Worm (Caenorhabditis elegans) whole organism, L4 larva: ENCODE data around the gene jhdm-1.

ENCODE experiments used
- fos-1 ChIP-seq: fragments of 150-350 bp; optimal IDR thresholded peaks from 2 replicates; lab custom pipeline; 2014; ENCODE audit warnings: missing biosample characterization, missing genetic modification characterization
- nhr-48 ChIP-seq: sonication (generic microtip); optimal IDR thresholded peaks from 2 replicates; lab custom pipeline; 2016; ENCODE audit warnings: mild to moderate bottlenecking, missing genetic modification characterization, missing compliant biosample characterization
- snpc-4 ChIP-seq: fragments of 150-350 bp; optimal IDR thresholded peaks from 2 replicates; lab custom pipeline; 2014; ENCODE audit warnings: missing biosample characterization, missing genetic modification characterization
- ztf-7 ChIP-seq: fragments of 150-350 bp; optimal IDR thresholded peaks from 2 replicates; lab custom pipeline; 2014; ENCODE audit warnings: missing biosample characterization, missing genetic modification characterization

- TF ChIP-seq nhr-48 (tag; lab: Kevin White, UChicago) (no peak), ztf-7 (tag; lab: Kevin White, UChicago) (no peak), snpc-4 (tag; lab: Kevin White, UChicago) (no peak), fos-1 (tag; lab: Kevin White, UChicago) (no peak)
These were observed 36.0 kb upstream of the jhdm-1 start for ce11 chrIII:6418254-6418653.
